Fruit fly (Drosophila melanogaster): ENCODE measurements around the gene CG34377.

The CG34377 gene

DNA sequence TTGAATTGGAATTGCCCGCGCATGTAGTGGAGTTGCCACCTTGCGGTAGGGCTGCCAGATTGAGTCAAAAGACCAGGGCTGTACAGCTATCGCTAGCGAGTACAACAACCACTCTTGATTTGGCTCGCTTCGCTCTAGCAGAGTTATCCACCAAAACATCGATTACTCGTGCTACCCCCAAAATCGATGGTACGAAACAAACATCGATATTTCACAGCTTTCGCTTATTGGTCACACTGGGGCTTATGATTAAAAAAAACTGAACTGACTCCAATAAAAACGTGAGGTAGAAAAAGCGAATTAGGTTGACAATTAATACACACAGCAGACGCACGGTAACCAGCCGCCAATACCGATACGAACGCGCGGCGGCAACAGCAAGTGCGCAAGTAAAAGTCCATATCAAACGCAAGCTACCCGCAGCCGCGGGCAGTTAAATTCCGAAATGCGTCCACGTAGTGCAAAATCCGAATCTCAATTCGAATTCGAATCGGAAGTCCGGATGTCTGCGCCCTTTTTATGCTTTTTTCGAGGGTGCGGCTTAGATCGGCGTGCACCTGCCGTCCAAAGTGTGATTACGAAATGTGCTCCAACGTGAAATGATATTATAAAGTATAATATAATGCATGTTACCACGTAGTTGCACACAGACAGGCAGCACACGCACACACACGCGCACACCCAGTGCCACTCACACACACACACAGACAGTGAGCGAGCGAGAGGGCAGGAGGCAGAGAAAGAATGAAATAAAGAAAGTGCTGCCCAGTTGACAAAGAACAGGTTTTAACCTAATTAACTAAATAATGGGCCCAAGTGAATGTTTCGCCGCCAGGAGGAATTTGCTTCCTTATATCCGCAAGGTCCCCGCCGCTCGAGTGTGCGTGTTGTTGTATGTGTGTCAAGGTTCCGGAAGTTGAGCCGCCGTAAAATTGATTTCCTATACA is 32.8 kb upstream of the CG34377 start, which contains the start of gene Sar1 (continued):
- TF ChIP-seq gfzf (GFP tag; optimal IDR thresholded peaks at IDR 0.05) (peak; percentile 99), org-1 (GFP tag; optimal IDR thresholded peaks at IDR 0.05) (no peak), nmo (GFP tag; optimal IDR thresholded peaks at IDR 0.05) (peak; percentile 84), emc (GFP tag; optimal IDR thresholded peaks at IDR 0.05) (peak; percentile 15), Jarid2 (GFP tag; optimal IDR thresholded peaks at IDR 0.05) (no peak), CG13624 (GFP tag; optimal IDR thresholded peaks at IDR 0.05) (peak; percentile 47), crol (GFP tag; IDR thresholded peaks at IDR 0.05) (0 out of 2 replicates have a peak, but pooled peaks have one; percentile 9), p53 (GFP tag; optimal IDR thresholded peaks at IDR 0.05) (peak; percentile 74), CG16863 (GFP tag; optimal IDR thresholded peaks at IDR 0.05) (no peak), salm (tag; optimal IDR thresholded peaks at IDR 0.05) (no peak), hb (GFP tag; IDR thresholded peaks at IDR 0.05; ENCODE audit: partially characterized antibody) (peak; percentile 85), CG2129 (GFP tag; IDR thresholded peaks at IDR 0.05; ENCODE audit: partially characterized antibody) (peak; percentile 92), CG16779 (GFP tag; IDR thresholded peaks at IDR 0.05) (no peak), zfh2 (GFP tag; optimal IDR thresholded peaks at IDR 0.05) (peak; percentile 42), Hand (GFP tag; optimal IDR thresholded peaks at IDR 0.05) (no peak), klu (GFP tag; IDR thresholded peaks at IDR 0.05) (no peak), CG8290 (GFP tag; optimal IDR thresholded peaks at IDR 0.05) (peak; percentile 55), CG8290 (tag; optimal IDR thresholded peaks at IDR 0.05) (peak in 1 of 2 experiments; percentile 92), pho (GFP tag; optimal IDR thresholded peaks at IDR 0.05) (peak; percentile 72), CG4282 (GFP tag; optimal IDR thresholded peaks at IDR 0.05) (peak; percentile 19), disco-r (GFP tag; optimal IDR thresholded peaks at IDR 0.05) (peak; percentile 26), lola (GFP tag; optimal IDR thresholded peaks at IDR 0.05) (no peak), eve (GFP tag; optimal IDR thresholded peaks at IDR 0.05) (no peak), Aef1 (GFP tag; IDR thresholded peaks at IDR 0.05) (no peak), Ets97D (GFP tag; optimal IDR thresholded peaks at IDR 0.05) (peak; percentile 94), croc (GFP tag; conservative IDR thresholded peaks at IDR 0.05) (no peak), CG6272 (GFP tag; IDR thresholded peaks at IDR 0.05) (0 out of 2 replicates have a peak, but pooled peaks have one; percentile 19), sim (GFP tag; IDR thresholded peaks at IDR 0.05) (no peak), CG15011 (GFP tag; optimal IDR thresholded peaks at IDR 0.05) (no peak), CG11695 (GFP tag; IDR thresholded peaks at IDR 0.05) (0 out of 3 replicates have a peak, but pooled peaks have one; percentile 7), CG15073 (GFP tag; optimal IDR thresholded peaks at IDR 0.05) (no peak), CG10543 (GFP tag; optimal IDR thresholded peaks at IDR 0.05) (peak; percentile 48), cato (GFP tag; optimal IDR thresholded peaks at IDR 0.05; ENCODE audit: borderline replicate concordance) (no peak), H2.0 (GFP tag; IDR thresholded peaks at IDR 0.05) (0 out of 2 replicates have a peak, but pooled peaks have one; percentile 9), Rfx (GFP tag; IDR thresholded peaks at IDR 0.05) (peak; percentile 61), Vsx1 (GFP tag; optimal IDR thresholded peaks at IDR 0.05) (peak; percentile 24), sens-2 (GFP tag; IDR thresholded peaks at IDR 0.05) (no peak), tx (GFP tag; optimal IDR thresholded peaks at IDR 0.05) (peak; percentile 45), Antp (GFP tag; optimal IDR thresholded peaks at IDR 0.05) (peak; percentile 33), seq (GFP tag; IDR thresholded peaks at IDR 0.05) (no peak; the same call in 1 of the 2 replicates), gcm (GFP tag; optimal IDR thresholded peaks at IDR 0.05) (peak; percentile 33), CG34376 (GFP tag; optimal IDR thresholded peaks at IDR 0.05) (peak; percentile 20), CG5245 (GFP tag; optimal IDR thresholded peaks at IDR 0.05) (no peak), Hr51 (GFP tag; optimal IDR thresholded peaks at IDR 0.05) (peak in 1 of 2 experiments; percentile 32), Sry-β (GFP tag; optimal IDR thresholded peaks at IDR 0.05) (no peak), ERR (GFP tag; optimal IDR thresholded peaks at IDR 0.05) (peak; percentile 46), Meics (GFP tag; optimal IDR thresholded peaks at IDR 0.05) (no peak), pnt (GFP tag; optimal IDR thresholded peaks at IDR 0.05) (no peak), Lpt (GFP tag; optimal IDR thresholded peaks at IDR 0.05) (no peak)
